Worm (Caenorhabditis elegans): ENCODE measurements around the gene C07G1.7.

The C07G1.7 gene

DNA sequence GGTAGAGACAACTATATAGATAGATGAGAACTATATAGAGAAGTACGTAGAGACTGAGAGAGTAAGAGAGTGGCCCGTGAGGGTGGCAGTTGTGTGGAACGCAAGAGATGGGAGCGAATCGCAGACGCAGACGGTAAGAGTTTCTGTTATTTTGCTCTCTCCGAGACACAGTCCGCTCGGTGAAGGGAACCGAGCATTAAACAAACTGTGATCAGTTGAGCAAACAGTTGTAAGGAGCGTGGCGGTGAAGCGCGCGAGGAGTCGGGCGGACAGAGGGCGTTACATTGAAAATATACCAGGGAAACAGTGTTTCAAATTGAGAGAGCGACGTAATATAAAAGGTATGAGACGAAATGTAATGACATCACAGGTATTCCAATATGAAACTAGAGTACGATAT lies 17.9 kb upstream of the C07G1.7 start (continued):
- TF ChIP-seq tbp1 (GFP tag; optimal IDR thresholded peaks at IDR 0.05): peak; percentile 9
- TF ChIP-seq hsf-1 (GFP tag; IDR thresholded peaks at IDR 0.05): no peak
- no peak for TF ChIP-seq ceh-40 (GFP tag; IDR thresholded peaks at IDR 0.05)
- TF ChIP-seq akir-1 (GFP tag; optimal IDR thresholded peaks at IDR 0.05): no peak
- TF ChIP-seq lin-40 (tag; optimal IDR thresholded peaks at IDR 0.05): peak; percentile 40
- no peak for TF ChIP-seq pha-4 (tag; optimal IDR thresholded peaks at IDR 0.05)
- no peak for TF ChIP-seq dpff-1 (tag; optimal IDR thresholded peaks at IDR 0.05)
- no peak for TF ChIP-seq F22D6.2 (tag; optimal IDR thresholded peaks at IDR 0.05)
- TF ChIP-seq somi-1 (GFP tag; optimal IDR thresholded peaks at IDR 0.05): no peak
- TF ChIP-seq Y56A3A.18 (GFP tag; IDR thresholded peaks at IDR 0.05): no peak
- TF ChIP-seq him-1 (tag; optimal IDR thresholded peaks at IDR 0.05): no peak
- TF ChIP-seq egrh-3 (GFP tag; IDR thresholded peaks at IDR 0.05): no peak
- TF ChIP-seq Y79H2A.3 (GFP tag; conservative IDR thresholded peaks at IDR 0.05): no peak
- TF ChIP-seq mcd-1 (GFP tag; IDR thresholded peaks at IDR 0.05): peak; percentile 45
- TF ChIP-seq bed-1 (GFP tag; IDR thresholded peaks at IDR 0.05): no peak
- TF ChIP-seq mel-28 (tag; optimal IDR thresholded peaks at IDR 0.05; ENCODE audit: borderline replicate concordance): no peak
- TF ChIP-seq lsl-1 (GFP tag; optimal IDR thresholded peaks at IDR 0.05): no peak
- TF ChIP-seq D2030.7 (GFP tag; IDR thresholded peaks at IDR 0.05): no peak
- no peak for TF ChIP-seq sea-2 (GFP tag; IDR thresholded peaks at IDR 0.05)
- TF ChIP-seq ZK185.1 (tag; optimal IDR thresholded peaks at IDR 0.05; ENCODE audit: poor library complexity, severe bottlenecking): no peak
- peak; percentile 63 for TF ChIP-seq hmg-1.2 (GFP tag; IDR thresholded peaks at IDR 0.05)
- no peak for TF ChIP-seq ceh-27 (GFP tag; optimal IDR thresholded peaks at IDR 0.05)
- no peak for TF ChIP-seq efl-1 (GFP tag; optimal IDR thresholded peaks at IDR 0.05)
- no peak for TF ChIP-seq K12H6.12 (tag; optimal IDR thresholded peaks at IDR 0.05)
- no peak for TF ChIP-seq lin-26 (GFP tag; IDR thresholded peaks at IDR 0.05)
- peak; percentile 50 for TF ChIP-seq ets-4 (GFP tag; optimal IDR thresholded peaks at IDR 0.05)
- no peak for TF ChIP-seq die-1 (tag; optimal IDR thresholded peaks at IDR 0.05)
- TF ChIP-seq ztf-3 (GFP tag; optimal IDR thresholded peaks at IDR 0.05): no peak
- no peak for TF ChIP-seq F23B12.7 (tag; optimal IDR thresholded peaks at IDR 0.05; ENCODE audit: insufficient read depth)
- no peak for TF ChIP-seq ama-1 (optimal IDR thresholded peaks at IDR 0.05)
- TF ChIP-seq ama-1 (GFP tag; optimal IDR thresholded peaks at IDR 0.05): no peak
- TF ChIP-seq rec-8 (tag; optimal IDR thresholded peaks at IDR 0.05): no peak
- TF ChIP-seq chd-7 (tag; optimal IDR thresholded peaks at IDR 0.05): no peak
- peak; percentile 96 for TF ChIP-seq nhr-80 (tag; optimal IDR thresholded peaks at IDR 0.05)
- no peak for TF ChIP-seq rcor-1 (GFP tag; IDR thresholded peaks at IDR 0.05)
- no peak for TF ChIP-seq ekl-4 (GFP tag; IDR thresholded peaks at IDR 0.05)
- no peak for TF ChIP-seq gei-17 (GFP tag; optimal IDR thresholded peaks at IDR 0.05)
- no peak for TF ChIP-seq tbx-9 (tag; optimal IDR thresholded peaks at IDR 0.05; ENCODE audit: borderline replicate concordance)
- no peak for TF ChIP-seq madf-3 (GFP tag; IDR thresholded peaks at IDR 0.05)
- no peak for TF ChIP-seq F10E7.11 (tag; optimal IDR thresholded peaks at IDR 0.05)
- TF ChIP-seq tlf-1 (GFP tag; optimal IDR thresholded peaks at IDR 0.05): peak; percentile 3
- no peak for TF ChIP-seq aptf-3 (GFP tag; IDR thresholded peaks at IDR 0.05)
- TF ChIP-seq ztf-25 (GFP tag; IDR thresholded peaks at IDR 0.05): no peak
- no peak for TF ChIP-seq cebp-2 (GFP tag; IDR thresholded peaks at IDR 0.05)
- TF ChIP-seq lag-1 (GFP tag; IDR thresholded peaks at IDR 0.05): no peak
- no peak for TF ChIP-seq mxl-1 (tag; optimal IDR thresholded peaks at IDR 0.05)
- TF ChIP-seq ceh-58 (GFP tag; IDR thresholded peaks at IDR 0.05): no peak
- TF ChIP-seq zim-3 (tag; optimal IDR thresholded peaks at IDR 0.05): no peak
- TF ChIP-seq unc-62 (GFP tag; optimal IDR thresholded peaks at IDR 0.05): no peak
- no peak for TF ChIP-seq Y53F4B.3 (GFP tag; IDR thresholded peaks at IDR 0.05)
- peak; percentile 33 for TF ChIP-seq repo-1 (tag; optimal IDR thresholded peaks at IDR 0.05)
